Fruit fly (Drosophila melanogaster) S2 (cell line): ENCODE results near the gene Strip.

Experiments
- CG8478 ChIP-seq: fragments of >200 bp; optimal IDR thresholded peaks from 2 replicates; lab custom pipeline; 2018
- CTCF ChIP-seq, 2 experiments: fragments of >200 bp; optimal IDR thresholded peaks; 2 replicates each; lab custom pipeline; 2018

DNA sequence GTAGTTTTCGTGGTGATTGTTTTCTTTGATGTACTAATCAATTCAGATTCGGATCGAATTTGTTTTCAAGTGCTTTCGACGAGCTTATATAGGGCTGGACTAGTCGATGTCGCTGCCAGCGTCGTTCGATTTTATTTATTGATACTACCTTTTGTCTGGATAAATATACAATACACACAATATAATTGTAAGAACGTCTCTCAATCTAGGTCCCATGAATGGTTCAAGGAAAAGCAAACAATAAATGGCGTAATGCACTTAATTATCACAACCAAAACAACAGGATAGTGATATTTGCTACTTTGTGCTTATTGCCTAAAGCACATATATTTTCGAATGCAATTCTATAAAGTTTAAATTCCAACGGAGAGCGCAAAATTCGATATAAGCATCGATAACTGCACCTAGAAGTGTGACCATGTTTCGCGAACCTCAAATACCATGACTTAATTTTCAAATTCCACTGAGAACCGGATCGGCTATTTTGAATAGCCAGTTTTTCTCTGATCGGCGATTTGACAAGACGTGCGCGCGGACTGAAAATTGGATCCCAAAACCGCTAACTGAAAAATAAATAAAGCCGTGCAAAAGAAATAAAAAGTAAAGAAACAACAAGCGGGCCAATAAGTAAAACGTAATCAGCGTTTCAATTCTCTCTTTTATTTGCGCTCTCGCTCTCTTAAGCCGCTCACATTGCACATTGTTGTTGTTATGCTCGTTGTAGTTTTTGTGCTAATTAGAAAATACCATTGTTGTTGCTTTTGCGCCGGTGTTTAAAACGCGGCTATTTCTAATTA, 7.9 kb upstream of the Strip start, which contains the start of the genes Drsl6 and kst:
- TF ChIP-seq CG8478 (no peak), CTCF (optimal IDR thresholded peaks at IDR 0.05; lab: Kevin White, UChicago) (no peak)
